Worm (Caenorhabditis elegans) whole organism, L1 larva: ENCODE data around the gene F37A8.5.

Experiments used
- C16A3.4 ChIP-seq: fragments of 150-350 bp; optimal IDR thresholded peaks from 2 replicates; lab custom pipeline; 2014; ENCODE audit warnings: missing biosample characterization, missing genetic modification characterization
- C34B4.2 ChIP-seq: sonication (generic microtip); optimal IDR thresholded peaks from 2 replicates; lab custom pipeline; 2017; ENCODE audit warnings: mild to moderate bottlenecking, missing genetic modification characterization, missing compliant biosample characterization
- F16B12.6 ChIP-seq: fragments of 150-350 bp; optimal IDR thresholded peaks from 2 replicates; lab custom pipeline; 2014; ENCODE audit warnings: missing biosample characterization, missing genetic modification characterization
- Y116A8C.19 ChIP-seq: sonication (generic microtip); optimal IDR thresholded peaks from 2 replicates; lab custom pipeline; 2016; ENCODE audit warnings: missing compliant biosample characterization, missing genetic modification characterization, borderline replicate concordance
- blmp-1 ChIP-seq: fragments of 150-350 bp; optimal IDR thresholded peaks from 2 replicates; lab custom pipeline; 2014; ENCODE audit warnings: missing biosample characterization, missing genetic modification characterization
- ceh-8 ChIP-seq: fragments of 200-800 bp; sonication (Bioruptor generic); optimal IDR thresholded peaks from 2 replicates; lab custom pipeline; 2018; ENCODE audit warnings: mild to moderate bottlenecking, missing genetic modification characterization, moderate library complexity, missing compliant biosample characterization
- ceh-82 ChIP-seq, 3 experiments: fragments of 150-350 bp in 1 of 3; sonication (generic microtip) in 2 of 3; optimal IDR thresholded peaks; 2 replicates each; lab custom pipeline; 2014 to 2017; ENCODE audit warnings: missing biosample characterization in 3 of 3, missing genetic modification characterization in 3 of 3
- ceh-88 ChIP-seq: fragments of 200-800 bp; sonication (Bioruptor generic); IDR thresholded peaks from 2 replicates; pipeline ENCODE4 v1.3.6; 2022; ENCODE audit warnings: missing genetic modification characterization, missing compliant biosample characterization
- efl-1 ChIP-seq, 4 experiments: fragments of 150-350 bp; optimal IDR thresholded peaks in 3 of 4; peaks in 1 of 4; 1 replicate in 1 of 4; 2 replicates in 3 of 4; lab custom pipeline; 2014; ENCODE audit warnings: missing biosample characterization in 2 of 4, missing genetic modification characterization in 2 of 4, missing genetic modification reagents in 2 of 4
- efl-3 ChIP-seq: fragments of 200-800 bp; sonication (Bioruptor generic); optimal IDR thresholded peaks from 2 replicates; lab custom pipeline; 2018; ENCODE audit warnings: mild to moderate bottlenecking, missing genetic modification characterization, missing compliant biosample characterization
- elt-2 ChIP-seq: sonication (generic microtip); optimal IDR thresholded peaks from 2 replicates; lab custom pipeline; 2016; ENCODE audit warnings: missing genetic modification characterization, mild to moderate bottlenecking, inconsistent platforms, missing compliant biosample characterization, missing genetic modification reagents
- ets-5 ChIP-seq: fragments of 200-800 bp; sonication (Bioruptor generic); IDR thresholded peaks from 2 replicates; pipeline ENCODE4 v1.3.6; 2022; ENCODE audit warnings: missing genetic modification characterization, missing compliant biosample characterization
- fkh-8 ChIP-seq: sonication (generic microtip); optimal IDR thresholded peaks from 2 replicates; lab custom pipeline; 2016; ENCODE audit warnings: mild to moderate bottlenecking, missing genetic modification characterization, missing compliant biosample characterization
- hpl-2 ChIP-seq: fragments of 150-350 bp; optimal IDR thresholded peaks from 2 replicates; lab custom pipeline; 2014; ENCODE audit warnings: missing biosample characterization, missing genetic modification reagents, missing genetic modification characterization
- irx-1 ChIP-seq: sonication (generic microtip); optimal IDR thresholded peaks from 2 replicates; lab custom pipeline; 2016; ENCODE audit warnings: missing genetic modification characterization, missing compliant biosample characterization
- lin-14 ChIP-seq: fragments of 200-800 bp; sonication (Bioruptor generic); optimal IDR thresholded peaks from 2 replicates; lab custom pipeline; 2018; ENCODE audit warnings: mild to moderate bottlenecking, missing genetic modification characterization, moderate library complexity, missing compliant biosample characterization
- lin-35 ChIP-seq, 2 experiments: fragments of 150-350 bp; optimal IDR thresholded peaks; 2 replicates each; lab custom pipeline; 2014; ENCODE audit warnings: missing biosample characterization in 2 of 2, missing genetic modification characterization in 2 of 2, missing genetic modification reagents in 2 of 2
- lsy-2 ChIP-seq, 2 experiments: fragments of 150-350 bp; optimal IDR thresholded peaks; 2 replicates each; lab custom pipeline; 2014; ENCODE audit warnings: missing biosample characterization in 2 of 2, missing genetic modification characterization in 2 of 2
- mdl-1 ChIP-seq, 2 experiments: fragments of 150-350 bp; optimal IDR thresholded peaks; 2 replicates each; lab custom pipeline; 2014 to 2017; ENCODE audit warnings: missing biosample characterization in 2 of 2, missing genetic modification characterization in 2 of 2, inconsistent platforms in 1 of 2
- mep-1 ChIP-seq: fragments of 150-350 bp; optimal IDR thresholded peaks from 2 replicates; lab custom pipeline; 2014; ENCODE audit warnings: missing biosample characterization, missing genetic modification characterization
- nhr-11 ChIP-seq: fragments of 150-350 bp; optimal IDR thresholded peaks from 2 replicates; lab custom pipeline; 2014; ENCODE audit warnings: missing biosample characterization, missing genetic modification characterization
- nhr-19 ChIP-seq: fragments of 200-800 bp; sonication (Bioruptor generic); conservative IDR thresholded peaks from 2 replicates; pipeline ENCODE4 v1.3.6; 2022; ENCODE audit warnings: missing genetic modification characterization, missing compliant biosample characterization
- nhr-20 ChIP-seq: sonication (generic microtip); optimal IDR thresholded peaks from 2 replicates; lab custom pipeline; 2016; ENCODE audit warnings: mild to moderate bottlenecking, missing genetic modification characterization, missing compliant biosample characterization
- nhr-71 ChIP-seq: sonication (generic microtip); optimal IDR thresholded peaks from 2 replicates; lab custom pipeline; 2016; ENCODE audit warnings: mild to moderate bottlenecking, missing genetic modification characterization, moderate library complexity, missing compliant biosample characterization
- nhr-76 ChIP-seq: sonication (generic microtip); optimal IDR thresholded peaks from 2 replicates; lab custom pipeline; 2017; ENCODE audit warnings: missing biosample characterization, missing genetic modification characterization
- nhr-84 ChIP-seq: sonication (generic microtip); optimal IDR thresholded peaks from 2 replicates; lab custom pipeline; 2017; ENCODE audit warnings: missing biosample characterization, missing genetic modification characterization
- nhr-85 ChIP-seq: sonication (generic microtip); peaks from one replicate; lab custom pipeline; 2016; ENCODE audit warnings: missing genetic modification characterization, inconsistent platforms, missing compliant biosample characterization
- nhr-90 ChIP-seq: sonication (generic microtip); optimal IDR thresholded peaks from 2 replicates; lab custom pipeline; 2016; ENCODE audit warnings: mild to moderate bottlenecking, missing genetic modification characterization, missing compliant biosample characterization; ENCODE audit not compliant: poor library complexity
- pqm-1 ChIP-seq: sonication (generic microtip); optimal IDR thresholded peaks from 3 replicates; lab custom pipeline; 2017; ENCODE audit warnings: missing biosample characterization, missing genetic modification characterization
- rnt-1 ChIP-seq: sonication (generic microtip); optimal IDR thresholded peaks from 2 replicates; lab custom pipeline; 2016; ENCODE audit warnings: mild to moderate bottlenecking, missing genetic modification characterization, moderate library complexity, missing compliant biosample characterization
- skn-1 ChIP-seq: fragments of 150-350 bp; optimal IDR thresholded peaks from 2 replicates; lab custom pipeline; 2014; ENCODE audit warnings: missing biosample characterization, missing genetic modification characterization
- snu-23 ChIP-seq: sonication (generic microtip); optimal IDR thresholded peaks from 2 replicates; lab custom pipeline; 2016; ENCODE audit warnings: missing genetic modification characterization, missing compliant biosample characterization
- sox-4 ChIP-seq: sonication (generic microtip); optimal IDR thresholded peaks from 2 replicates; lab custom pipeline; 2016; ENCODE audit warnings: missing genetic modification characterization, missing compliant biosample characterization
- unc-130 ChIP-seq: fragments of 150-350 bp; optimal IDR thresholded peaks from 2 replicates; lab custom pipeline; 2017; ENCODE audit warnings: missing biosample characterization, missing genetic modification characterization, inconsistent platforms
- ztf-4 ChIP-seq: fragments of 150-350 bp; optimal IDR thresholded peaks from 2 replicates; lab custom pipeline; 2014; ENCODE audit warnings: missing biosample characterization, missing genetic modification characterization

F37A8.5 gene

ce11 chrIII:3959206-3959605 is 2.8 kb downstream of the F37A8.5 start:
- TF ChIP-seq skn-1 (no peak), blmp-1 (tag; lab: Kevin White, UChicago) (peak; percentile 53)
- TF ChIP-seq, all 84 proteins: peak for 1

ce11 chrIII:3959987-3960386 is 3.6 kb downstream of the F37A8.5 start, which contains the start of gene R10E9.3:
R10E9.3 (plus strand) TSS chrIII:3960221.
- no peak for TF ChIP-seq efl-3 (GFP tag; lab: Kevin White, UChicago)
- TF ChIP-seq lsy-2 (tag; optimal IDR thresholded peaks at IDR 0.05; lab: Kevin White, UChicago) = no peak
- peak; percentile 32 for TF ChIP-seq nhr-20 (tag; lab: Kevin White, UChicago)
- TF ChIP-seq fkh-8 = no peak
- no peak for TF ChIP-seq unc-130 (tag; lab: Kevin White, UChicago)
- TF ChIP-seq efl-1 (optimal IDR thresholded peaks at IDR 0.05; lab: Kevin White, UChicago) = no peak
- peak in 1 of 2 experiments; percentile 83 for TF ChIP-seq efl-1 (GFP tag; optimal IDR thresholded peaks at IDR 0.05 in 1 of 2; lab: Kevin White, UChicago)
- TF ChIP-seq ztf-4 (tag; lab: Kevin White, UChicago) = no peak
- no peak for TF ChIP-seq nhr-71 (tag; lab: Kevin White, UChicago)
- TF ChIP-seq lin-35 (GFP tag; optimal IDR thresholded peaks at IDR 0.05; lab: Kevin White, UChicago) = peak in 1 of 2 experiments; percentile 40
- no peak for TF ChIP-seq F16B12.6 (tag; lab: Kevin White, UChicago)
- no peak for TF ChIP-seq irx-1 (tag; lab: Kevin White, UChicago)
- peak; percentile 10 for TF ChIP-seq elt-2
- no peak for TF ChIP-seq nhr-84
- no peak for TF ChIP-seq snu-23 (GFP tag; lab: Kevin White, UChicago)
- no peak for TF ChIP-seq nhr-90
- no peak for TF ChIP-seq pqm-1 (tag; lab: Kevin White, UChicago)
- peak in 1 of 2 experiments; percentile 5 for TF ChIP-seq mdl-1 (tag; optimal IDR thresholded peaks at IDR 0.05; lab: Kevin White, UChicago)
- TF ChIP-seq Y116A8C.19 (tag; lab: Kevin White, UChicago) = no peak

- TF ChIP-seq nhr-11 (tag; lab: Kevin White, UChicago) (no peak), nhr-85 (tag; lab: Kevin White, UChicago) (peak; percentile 36)
Observed at ce11 chrIII:3964237-3964636, 7.8 kb downstream of the F37A8.5 start, which contains the start of gene R10E9.2. R10E9.2 (minus strand) TSS chrIII:3964337.

- TF ChIP-seq rnt-1 = no peak
- no peak for TF ChIP-seq ceh-8
- TF ChIP-seq lin-35 (GFP tag; optimal IDR thresholded peaks at IDR 0.05; lab: Kevin White, UChicago) = no peak
- TF ChIP-seq skn-1 = no peak
- no peak for TF ChIP-seq hpl-2
- TF ChIP-seq C16A3.4 (tag; lab: Kevin White, UChicago) = no peak
- TF ChIP-seq ceh-82 (tag; optimal IDR thresholded peaks at IDR 0.05; lab: Kevin White, UChicago) = no peak
- no peak for TF ChIP-seq unc-130 (tag; lab: Kevin White, UChicago)
- no peak for TF ChIP-seq Y116A8C.19 (tag; lab: Kevin White, UChicago)
- no peak for TF ChIP-seq mdl-1 (tag; optimal IDR thresholded peaks at IDR 0.05; lab: Kevin White, UChicago)
- TF ChIP-seq sox-4 (tag; lab: Kevin White, UChicago) = no peak
- TF ChIP-seq nhr-76 (tag; lab: Kevin White, UChicago) = no peak
- TF ChIP-seq ceh-88 (GFP tag; lab: Robert Waterston, UW) = no peak
- TF ChIP-seq C34B4.2 (tag; lab: Kevin White, UChicago) = no peak
- no peak for TF ChIP-seq nhr-19 (GFP tag; lab: Robert Waterston, UW)
- TF ChIP-seq mep-1 = no peak
- no peak for TF ChIP-seq ets-5 (GFP tag; lab: Robert Waterston, UW)
Observed at ce11 chrIII:3966143-3966542, 9.7 kb downstream of the F37A8.5 start.

ce11 chrIII:3969133-3969532 is 12.7 kb downstream of the F37A8.5 start:
- peak; percentile 45 for TF ChIP-seq lin-14 (GFP tag; lab: Kevin White, UChicago)
- TF ChIP-seq lsy-2 (tag; optimal IDR thresholded peaks at IDR 0.05; lab: Kevin White, UChicago) = no peak
- TF ChIP-seq efl-1 (optimal IDR thresholded peaks at IDR 0.05; lab: Kevin White, UChicago) = no peak
- TF ChIP-seq efl-1 (GFP tag; optimal IDR thresholded peaks at IDR 0.05 in 1 of 2; lab: Kevin White, UChicago) = peak in 1 of 2 experiments; percentile 61
